Fruit fly (Drosophila melanogaster): ENCODE data around the gene PGRP-LA.

The PGRP-LA gene

DNA sequence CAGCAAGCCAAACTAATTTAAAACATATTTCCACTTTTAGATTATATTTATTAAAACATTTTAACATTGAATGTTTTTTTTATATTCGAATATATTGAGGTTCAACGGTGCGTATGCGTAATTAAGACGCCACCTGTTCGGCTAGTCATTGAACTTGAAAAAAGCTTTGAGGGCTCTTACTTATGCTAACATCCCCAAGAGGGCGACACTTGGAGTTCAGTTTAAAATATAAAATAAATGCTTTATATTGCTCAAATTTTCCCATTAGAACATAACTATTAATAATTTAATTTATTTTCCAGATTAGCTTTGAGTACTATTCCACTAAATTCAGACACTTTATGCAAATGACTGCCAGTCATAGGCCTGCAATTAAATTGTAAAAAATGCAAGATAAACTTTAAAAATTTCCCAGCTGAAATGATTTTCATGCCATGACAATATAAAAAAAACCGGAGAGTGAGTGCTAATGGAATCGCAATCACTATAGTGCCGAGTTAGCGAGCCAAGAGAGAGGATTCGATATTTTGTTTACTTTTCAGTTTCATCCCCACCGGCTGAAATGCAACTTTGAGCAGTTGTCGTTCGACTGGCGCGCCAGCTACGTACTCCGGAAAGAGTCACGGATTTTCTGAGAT, at the start of gene PGRP-LA:
TSS of gene PGRP-LA (plus strand) at position 588 of the 638 bp plus-strand sequence.
- TF ChIP-seq CG14711 (tag; optimal IDR thresholded peaks at IDR 0.05) (no peak), CG7045 (GFP tag; optimal IDR thresholded peaks at IDR 0.05) (no peak), cic (GFP tag; optimal IDR thresholded peaks at IDR 0.05) (peak; percentile 47), tj (GFP tag; optimal IDR thresholded peaks at IDR 0.05) (no peak), Hr96 (GFP tag; optimal IDR thresholded peaks at IDR 0.05) (no peak), toe (GFP tag; optimal IDR thresholded peaks at IDR 0.05) (peak; percentile 34), CG33017 (tag; optimal IDR thresholded peaks at IDR 0.05) (no peak), CG11617 (GFP tag; optimal IDR thresholded peaks at IDR 0.05) (no peak), pad (GFP tag; optimal IDR thresholded peaks at IDR 0.05) (no peak), CG1620 (GFP tag; optimal IDR thresholded peaks at IDR 0.05) (peak; percentile 12), kay (GFP tag; ENCODE audit: borderline replicate concordance) (peak; percentile 83), CG12768 (GFP tag; optimal IDR thresholded peaks at IDR 0.05) (no peak), bab1 (GFP tag; optimal IDR thresholded peaks at IDR 0.05) (no peak), Crg-1 (GFP tag; optimal IDR thresholded peaks at IDR 0.05) (no peak), Clk (GFP tag; optimal IDR thresholded peaks at IDR 0.05) (no peak), ovo (GFP tag; optimal IDR thresholded peaks at IDR 0.05) (no peak), cnc (optimal IDR thresholded peaks at IDR 0.05) (no peak), CG7101 (tag; optimal IDR thresholded peaks at IDR 0.05) (peak; percentile 29), CG5204 (GFP tag; optimal IDR thresholded peaks at IDR 0.05) (peak; percentile 23), Mnt (GFP tag; optimal IDR thresholded peaks at IDR 0.05) (peak; percentile 3)

- TF ChIP-seq Mnt (GFP tag; optimal IDR thresholded peaks at IDR 0.05) = no peak
- TF ChIP-seq CG7101 (tag; optimal IDR thresholded peaks at IDR 0.05) = no peak
- TF ChIP-seq CG5204 (GFP tag; optimal IDR thresholded peaks at IDR 0.05) = no peak
- TF ChIP-seq Crg-1 (GFP tag; optimal IDR thresholded peaks at IDR 0.05) = no peak
- no peak for TF ChIP-seq CG12768 (GFP tag; optimal IDR thresholded peaks at IDR 0.05)
- no peak for TF ChIP-seq ovo (GFP tag; optimal IDR thresholded peaks at IDR 0.05)
- TF ChIP-seq bab1 (GFP tag; optimal IDR thresholded peaks at IDR 0.05) = no peak
- no peak for TF ChIP-seq cic (GFP tag; optimal IDR thresholded peaks at IDR 0.05)
- no peak for TF ChIP-seq CG33017 (tag; optimal IDR thresholded peaks at IDR 0.05)
- TF ChIP-seq CG11617 (GFP tag; optimal IDR thresholded peaks at IDR 0.05) = no peak
- TF ChIP-seq pad (GFP tag; optimal IDR thresholded peaks at IDR 0.05) = no peak
- TF ChIP-seq CG1620 (GFP tag; optimal IDR thresholded peaks at IDR 0.05) = no peak
- TF ChIP-seq toe (GFP tag; optimal IDR thresholded peaks at IDR 0.05) = no peak
- no peak for TF ChIP-seq CG14711 (tag; optimal IDR thresholded peaks at IDR 0.05)
- TF ChIP-seq cnc (optimal IDR thresholded peaks at IDR 0.05) = no peak
These were observed 29.7 kb upstream of the PGRP-LA start for dm6 chr3L:9304393-9304792.

dm6 chr3L:9335711-9336110, 1.6 kb downstream of the PGRP-LA start:
- TF ChIP-seq CG5204 (GFP tag; optimal IDR thresholded peaks at IDR 0.05) = no peak
- TF ChIP-seq toe (GFP tag; optimal IDR thresholded peaks at IDR 0.05) = no peak
- peak; percentile 5 for TF ChIP-seq CG11617 (GFP tag; optimal IDR thresholded peaks at IDR 0.05)
- TF ChIP-seq CG14711 (tag; optimal IDR thresholded peaks at IDR 0.05) = no peak
- TF ChIP-seq Crg-1 (GFP tag; optimal IDR thresholded peaks at IDR 0.05) = no peak
- peak; percentile 59 for TF ChIP-seq pad (GFP tag; optimal IDR thresholded peaks at IDR 0.05)
- TF ChIP-seq tj (GFP tag; optimal IDR thresholded peaks at IDR 0.05) = peak; percentile 7
- TF ChIP-seq kay (GFP tag; ENCODE audit: borderline replicate concordance) = peak; percentile 85
- peak; percentile 38 for TF ChIP-seq CG33017 (tag; optimal IDR thresholded peaks at IDR 0.05)
- TF ChIP-seq CG1620 (GFP tag; optimal IDR thresholded peaks at IDR 0.05) = no peak
- TF ChIP-seq CG7045 (GFP tag; optimal IDR thresholded peaks at IDR 0.05) = peak; percentile 32
- TF ChIP-seq ovo (GFP tag; optimal IDR thresholded peaks at IDR 0.05) = peak; percentile 41
- no peak for TF ChIP-seq bab1 (GFP tag; optimal IDR thresholded peaks at IDR 0.05)
- peak; percentile 98 for TF ChIP-seq cic (GFP tag; optimal IDR thresholded peaks at IDR 0.05)
- peak in 1 of 2 experiments; percentile 52 for TF ChIP-seq cnc (optimal IDR thresholded peaks at IDR 0.05)
- TF ChIP-seq Hr96 (GFP tag; optimal IDR thresholded peaks at IDR 0.05) = no peak
- TF ChIP-seq Clk (GFP tag; optimal IDR thresholded peaks at IDR 0.05) = peak; percentile 6
- peak; percentile 90 for TF ChIP-seq CG12768 (GFP tag; optimal IDR thresholded peaks at IDR 0.05)
- TF ChIP-seq Mnt (GFP tag; optimal IDR thresholded peaks at IDR 0.05) = peak; percentile 11
- peak; percentile 1 for TF ChIP-seq CG7101 (tag; optimal IDR thresholded peaks at IDR 0.05)

DNA sequence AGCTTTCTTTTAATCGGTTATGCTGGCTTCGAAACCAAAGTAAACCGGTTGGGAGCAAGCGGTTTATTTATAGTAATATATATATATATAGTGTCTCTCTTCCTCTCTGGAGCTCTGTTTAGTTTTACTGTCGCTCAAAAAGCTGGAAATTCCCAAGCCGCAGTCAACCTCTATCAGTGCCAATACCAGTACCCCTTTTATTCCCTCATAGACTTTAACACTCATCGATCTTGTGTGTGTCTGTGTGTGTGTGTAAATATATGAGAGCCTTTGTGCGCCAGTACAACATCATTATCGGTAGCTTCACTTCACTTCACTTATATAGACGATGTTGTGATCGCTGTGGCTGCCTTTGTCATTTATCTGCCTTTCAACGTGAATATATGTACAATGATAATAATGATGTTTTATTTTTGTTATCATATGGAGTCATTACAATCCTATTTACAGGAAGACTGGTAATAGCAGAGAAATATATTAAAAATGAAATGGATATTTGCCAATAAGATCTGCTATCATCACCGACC, 3.9 kb downstream of the PGRP-LA start:
- TF ChIP-seq cnc (optimal IDR thresholded peaks at IDR 0.05) (no peak), cic (GFP tag; optimal IDR thresholded peaks at IDR 0.05) (peak; percentile 51)

DNA sequence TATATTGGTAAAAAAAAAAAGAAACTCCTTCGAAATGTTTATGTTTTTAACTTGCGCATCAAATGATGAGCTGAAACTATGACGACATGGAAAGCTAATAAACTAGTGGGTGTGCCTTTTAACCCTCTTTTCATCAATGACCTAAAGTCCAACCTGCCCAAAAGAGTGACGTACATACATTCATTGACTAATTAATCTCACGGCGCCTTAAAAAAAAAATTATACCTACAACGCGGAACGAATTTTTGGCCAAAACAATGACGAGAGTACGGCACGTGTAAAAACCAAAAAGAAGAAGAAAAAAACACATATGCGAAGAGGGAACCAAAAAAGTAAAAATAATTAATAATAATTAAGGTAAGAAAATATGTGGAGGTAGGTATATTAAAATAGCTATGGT, 4.4 kb downstream of the PGRP-LA start, which contains the start of gene PGRP-LC:
TSS of gene PGRP-LC (plus strand) at position 301 of the 400 bp plus-strand sequence.
- TF ChIP-seq CG14711 (tag; optimal IDR thresholded peaks at IDR 0.05) (no peak), CG7101 (tag; optimal IDR thresholded peaks at IDR 0.05) (no peak), pad (GFP tag; optimal IDR thresholded peaks at IDR 0.05) (no peak)

dm6 chr3L:9339021-9339420, 4.9 kb downstream of the PGRP-LA start:
- TF ChIP-seq kay (GFP tag; ENCODE audit: borderline replicate concordance) (peak; percentile 77), CG5204 (GFP tag; optimal IDR thresholded peaks at IDR 0.05) (peak; percentile 15), CG14711 (tag; optimal IDR thresholded peaks at IDR 0.05) (no peak), CG33017 (tag; optimal IDR thresholded peaks at IDR 0.05) (peak; percentile 5), Clk (GFP tag; optimal IDR thresholded peaks at IDR 0.05) (no peak), CG11617 (GFP tag; optimal IDR thresholded peaks at IDR 0.05) (no peak), ovo (GFP tag; optimal IDR thresholded peaks at IDR 0.05) (no peak)

All from whole organism, adult.